Worm (Caenorhabditis elegans): ENCODE results near the gene K08D8.11.

DNA sequence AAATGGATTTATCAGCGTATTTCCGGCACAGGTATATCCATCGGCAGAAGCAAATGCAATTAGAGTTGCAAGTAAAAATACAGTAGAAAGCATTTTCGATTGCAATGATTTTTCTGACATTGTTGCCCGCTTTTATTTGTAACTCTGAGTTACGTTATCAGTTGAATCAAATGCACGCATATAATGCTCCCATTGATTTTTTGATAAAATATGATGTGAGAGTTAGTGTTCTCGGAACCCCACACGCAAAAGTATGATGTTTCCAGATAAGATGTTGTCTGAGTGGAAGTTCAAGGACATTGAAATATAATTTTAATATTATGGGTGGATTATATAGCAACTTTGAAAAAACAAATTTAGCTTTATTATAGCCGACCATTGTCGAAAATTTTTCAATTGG lies 16.9 kb downstream of the K08D8.11 start, which contains the start of gene K08D8.5:
- TF ChIP-seq unc-62 (GFP tag; optimal IDR thresholded peaks at IDR 0.05) (no peak), elt-1 (tag; optimal IDR thresholded peaks at IDR 0.05; ENCODE audit: borderline replicate concordance, insufficient read depth) (no peak), nhr-76 (tag; optimal IDR thresholded peaks at IDR 0.05) (no peak), nhr-28 (tag; optimal IDR thresholded peaks at IDR 0.05) (no peak), ztf-11 (tag; optimal IDR thresholded peaks at IDR 0.05) (no peak), pha-4 (tag; optimal IDR thresholded peaks at IDR 0.05) (no peak), blmp-1 (tag; optimal IDR thresholded peaks at IDR 0.05) (no peak)
